Fruit fly (Drosophila melanogaster) whole organism, embryonic: Measurements from ENCODE around the gene CG6790.
A peak's percentile ranks its signal among the peaks of the same experiment; 100 is the strongest.

ENCODE experiments used
- Aef1 ChIP-seq: fragments of 200-800 bp; sonication (Bioruptor generic); IDR thresholded peaks from 3 replicates; pipeline ENCODE4 v1.3.6; 2022; ENCODE audit warnings: missing biosample characterization, missing genetic modification characterization
- CG10209 ChIP-seq: fragments of 200-800 bp; sonication (Bioruptor generic); optimal IDR thresholded peaks from 3 replicates; lab custom pipeline; 2017; ENCODE audit warnings: missing biosample characterization, mild to moderate bottlenecking, missing genetic modification characterization, missing genetic modification reagents
- CG10274 ChIP-seq: fragments of 200-800 bp; sonication (Bioruptor generic); optimal IDR thresholded peaks from 3 replicates; lab custom pipeline; 2017; ENCODE audit warnings: missing biosample characterization, mild to moderate bottlenecking, missing genetic modification characterization
- CG10462 ChIP-seq: fragments of 200-800 bp; sonication (Bioruptor generic); optimal IDR thresholded peaks from 2 replicates; lab custom pipeline; 2016; ENCODE audit warnings: missing biosample characterization, missing genetic modification characterization
- CG10565 ChIP-seq: fragments of 200-800 bp; sonication (Bioruptor generic); optimal IDR thresholded peaks from 3 replicates; lab custom pipeline; 2016; ENCODE audit warnings: missing biosample characterization, mild to moderate bottlenecking, missing genetic modification characterization
- CG12299 ChIP-seq: fragments of 200-800 bp; sonication (Bioruptor generic); optimal IDR thresholded peaks from 2 replicates; lab custom pipeline; 2018; ENCODE audit warnings: missing biosample characterization, mild to moderate bottlenecking, missing genetic modification characterization
- CG13424 ChIP-seq: fragments of 200-800 bp; sonication (Bioruptor generic); optimal IDR thresholded peaks from 2 replicates; lab custom pipeline; 2019; ENCODE audit warnings: missing biosample characterization, mild to moderate bottlenecking, missing genetic modification characterization, moderate library complexity
- CG13894 ChIP-seq: fragments of 200-800 bp; sonication (Bioruptor generic); optimal IDR thresholded peaks from 3 replicates; lab custom pipeline; 2018; ENCODE audit warnings: missing biosample characterization, mild to moderate bottlenecking, missing genetic modification characterization, moderate library complexity
- CG17186 ChIP-seq: fragments of 200-800 bp; sonication (Bioruptor generic); optimal IDR thresholded peaks from 3 replicates; lab custom pipeline; 2017; ENCODE audit warnings: missing biosample characterization, missing genetic modification reagents, missing genetic modification characterization
- CG17328 ChIP-seq: fragments of 200-800 bp; sonication (Bioruptor generic); IDR thresholded peaks from 2 replicates; pipeline ENCODE4 v1.3.6; 2022; ENCODE audit warnings: missing biosample characterization, missing genetic modification characterization
- CG17359 ChIP-seq: fragments of 200-800 bp; sonication (Bioruptor generic); optimal IDR thresholded peaks from 3 replicates; lab custom pipeline; 2018; ENCODE audit warnings: missing biosample characterization, mild to moderate bottlenecking, missing genetic modification characterization, moderate library complexity
- CG17385 ChIP-seq: fragments of 200-800 bp; sonication (Bioruptor generic); optimal IDR thresholded peaks from 3 replicates; lab custom pipeline; 2018; ENCODE audit warnings: missing biosample characterization, mild to moderate bottlenecking, missing genetic modification characterization
- CG2712 ChIP-seq: fragments of 200-800 bp; optimal IDR thresholded peaks from 3 replicates; lab custom pipeline; 2019; ENCODE audit warnings: missing biosample characterization, mild to moderate bottlenecking, missing genetic modification characterization, moderate library complexity
- CG30020 ChIP-seq: fragments of 200-800 bp; optimal IDR thresholded peaks from 2 replicates; lab custom pipeline; 2019; ENCODE audit warnings: missing biosample characterization, mild to moderate bottlenecking, missing genetic modification characterization, moderate library complexity
- CG3163 ChIP-seq: fragments of 200-800 bp; sonication (Bioruptor generic); optimal IDR thresholded peaks from 3 replicates; lab custom pipeline; 2016; ENCODE audit warnings: missing biosample characterization, missing genetic modification characterization
- CG32772 ChIP-seq: fragments of 200-800 bp; sonication (Bioruptor generic); IDR thresholded peaks from 2 replicates; pipeline ENCODE4 v1.3.6; 2022; ENCODE audit warnings: missing biosample characterization, missing genetic modification characterization
- CG3838 ChIP-seq: fragments of 200-800 bp; sonication (Bioruptor generic); optimal IDR thresholded peaks from 3 replicates; lab custom pipeline; 2016; ENCODE audit warnings: missing biosample characterization, missing genetic modification characterization
- CG3995 ChIP-seq: fragments of 200-800 bp; sonication (Bioruptor generic); optimal IDR thresholded peaks from 3 replicates; lab custom pipeline; 2016; ENCODE audit warnings: missing biosample characterization, missing genetic modification characterization
- CG42726 ChIP-seq: fragments of 200-800 bp; sonication (Bioruptor generic); IDR thresholded peaks from 2 replicates; pipeline ENCODE4 v1.3.6; 2022; ENCODE audit warnings: missing biosample characterization, missing genetic modification characterization; ENCODE audit not compliant: partially characterized antibody
- CG4854 ChIP-seq: fragments of 200-800 bp; sonication (Bioruptor generic); optimal IDR thresholded peaks from 2 replicates; lab custom pipeline; 2016; ENCODE audit warnings: missing biosample characterization, missing genetic modification characterization, inconsistent platforms
- CG5180 ChIP-seq: fragments of 200-800 bp; sonication (Bioruptor generic); optimal IDR thresholded peaks from 3 replicates; lab custom pipeline; 2017; ENCODE audit warnings: missing biosample characterization, missing genetic modification characterization, mild to moderate bottlenecking, moderate library complexity, missing genetic modification reagents
- CG9932 ChIP-seq: fragments of 200-800 bp; sonication (Bioruptor generic); IDR thresholded peaks from 2 replicates; pipeline ENCODE4 v1.3.6; 2022; ENCODE audit warnings: missing biosample characterization, missing genetic modification characterization
- Dad ChIP-seq: fragments of 200-800 bp; sonication (Bioruptor generic); optimal IDR thresholded peaks from 3 replicates; lab custom pipeline; 2016; ENCODE audit warnings: missing biosample characterization, missing genetic modification characterization
- Eip74EF ChIP-seq, 2 experiments: fragments of 200-800 bp in 1 of 2; fragments of >200 bp in 1 of 2; sonication (Bioruptor generic) in 1 of 2; optimal IDR thresholded peaks; 2 replicates each; lab custom pipeline; 2017 to 2019; ENCODE audit warnings: missing biosample characterization in 2 of 2, missing genetic modification characterization in 2 of 2, mild to moderate bottlenecking in 1 of 2, moderate library complexity in 1 of 2
- Max ChIP-seq: fragments of 200-800 bp; sonication (Bioruptor generic); optimal IDR thresholded peaks from 2 replicates; lab custom pipeline; 2016; ENCODE audit warnings: missing biosample characterization, mild to moderate bottlenecking, missing genetic modification characterization
- NC2α ChIP-seq: fragments of 200-800 bp; sonication (Bioruptor generic); optimal IDR thresholded peaks from 2 replicates; lab custom pipeline; 2016; ENCODE audit warnings: missing biosample characterization, missing genetic modification characterization
- NFAT ChIP-seq: fragments of 200-800 bp; sonication (Bioruptor generic); IDR thresholded peaks from 2 replicates; pipeline ENCODE4 v1.3.6; 2022; ENCODE audit warnings: missing biosample characterization, missing genetic modification characterization
- Nf-YC ChIP-seq: fragments of 200-800 bp; optimal IDR thresholded peaks from 3 replicates; lab custom pipeline; 2019; ENCODE audit warnings: missing biosample characterization, mild to moderate bottlenecking, missing genetic modification characterization, moderate library complexity
- Pdp1 ChIP-seq, 2 experiments: fragments of 200-800 bp; sonication (Bioruptor generic); optimal IDR thresholded peaks; 3 replicates each; lab custom pipeline; 2016; ENCODE audit warnings: missing biosample characterization in 2 of 2, missing genetic modification characterization in 2 of 2, mild to moderate bottlenecking in 1 of 2, moderate library complexity in 1 of 2
- Sox102F ChIP-seq: fragments of 200-800 bp; sonication (Bioruptor generic); optimal IDR thresholded peaks from 2 replicates; lab custom pipeline; 2018; ENCODE audit warnings: missing biosample characterization, mild to moderate bottlenecking, missing genetic modification characterization, moderate library complexity
- Sry-β ChIP-seq: fragments of 200-800 bp; sonication (Bioruptor generic); optimal IDR thresholded peaks from 2 replicates; lab custom pipeline; 2018; ENCODE audit warnings: missing biosample characterization, mild to moderate bottlenecking, missing genetic modification characterization, moderate library complexity
- Stat92E ChIP-seq, 3 experiments: fragments of >200 bp in 2 of 3; fragments of 200-800 bp in 1 of 3; sonication (Bioruptor generic) in 1 of 3; optimal IDR thresholded peaks; 2 replicates each; lab custom pipeline; 2017 to 2019; ENCODE audit warnings: missing biosample characterization in 3 of 3, missing genetic modification characterization in 3 of 3, mild to moderate bottlenecking in 1 of 3, moderate library complexity in 1 of 3
- ase ChIP-seq: fragments of 200-800 bp; sonication (Bioruptor generic); IDR thresholded peaks from 3 replicates; pipeline ENCODE4 v1.3.6; 2022; ENCODE audit warnings: missing biosample characterization, missing genetic modification characterization
- cas ChIP-seq: fragments of 200-800 bp; sonication (Bioruptor generic); IDR thresholded peaks from 2 replicates; pipeline ENCODE4 v1.3.6; 2022; ENCODE audit warnings: missing biosample characterization, missing genetic modification characterization
- dati ChIP-seq: fragments of 200-800 bp; sonication (Bioruptor generic); IDR thresholded peaks from 2 replicates; pipeline ENCODE4 v1.3.6; 2022; ENCODE audit warnings: missing biosample characterization, missing genetic modification characterization
- dimm ChIP-seq: fragments of 200-800 bp; sonication (Bioruptor generic); IDR thresholded peaks from 2 replicates; pipeline ENCODE4 v1.3.6; 2022; ENCODE audit warnings: missing biosample characterization, missing genetic modification characterization
- gcm2 ChIP-seq: fragments of 200-800 bp; sonication (Bioruptor generic); optimal IDR thresholded peaks from 2 replicates; lab custom pipeline; 2016; ENCODE audit warnings: missing biosample characterization, missing genetic modification characterization
- gt ChIP-seq: fragments of 200-800 bp; sonication (Bioruptor generic); IDR thresholded peaks from 2 replicates; pipeline ENCODE4 v1.3.6; 2022; ENCODE audit warnings: missing biosample characterization, missing genetic modification characterization
- insv ChIP-seq, 2 experiments: fragments of 200-800 bp; sonication (Bioruptor generic); optimal IDR thresholded peaks; 3 replicates each; lab custom pipeline; 2016 to 2018; ENCODE audit warnings: missing biosample characterization in 2 of 2, missing genetic modification characterization in 2 of 2
- kni ChIP-seq: fragments of 200-800 bp; sonication (Bioruptor generic); optimal IDR thresholded peaks from 3 replicates; lab custom pipeline; 2017; ENCODE audit warnings: mild to moderate bottlenecking, missing biosample characterization, missing genetic modification reagents, missing genetic modification characterization
- lilli ChIP-seq: fragments of 200-800 bp; sonication (Bioruptor generic); optimal IDR thresholded peaks from 3 replicates; lab custom pipeline; 2016; ENCODE audit warnings: missing biosample characterization, missing genetic modification characterization
- org-1 ChIP-seq: fragments of 200-800 bp; sonication (Bioruptor generic); optimal IDR thresholded peaks from 2 replicates; lab custom pipeline; 2017; ENCODE audit warnings: missing biosample characterization, missing genetic modification characterization
- pan ChIP-seq, 4 experiments: fragments of >200 bp in 3 of 4; fragments of 200-800 bp in 1 of 4; sonication (Bioruptor generic) in 1 of 4; optimal IDR thresholded peaks in 3 of 4; IDR thresholded peaks in 1 of 4; 2 replicates each; pipeline versions ENCODE4 v1.3.6 to Lab custom; 2017 to 2022; ENCODE audit warnings: missing biosample characterization in 2 of 4, missing genetic modification characterization in 2 of 4, mixed read lengths in 1 of 4
- sd ChIP-seq: fragments of 200-800 bp; sonication (Bioruptor generic); optimal IDR thresholded peaks from 3 replicates; lab custom pipeline; 2018; ENCODE audit warnings: missing biosample characterization, mild to moderate bottlenecking, missing genetic modification characterization, moderate library complexity
- sim ChIP-seq: fragments of 200-800 bp; sonication (Bioruptor generic); IDR thresholded peaks from 2 replicates; pipeline ENCODE4 v1.3.6; 2022; ENCODE audit warnings: missing biosample characterization, missing genetic modification characterization
- sima ChIP-seq: fragments of 200-800 bp; sonication (Bioruptor generic); optimal IDR thresholded peaks from 2 replicates; lab custom pipeline; 2016; ENCODE audit warnings: missing biosample characterization, missing genetic modification characterization
- sr ChIP-seq: fragments of 200-800 bp; sonication (Bioruptor generic); IDR thresholded peaks from 3 replicates; pipeline ENCODE4 v1.3.6; 2022; ENCODE audit warnings: missing biosample characterization, missing genetic modification characterization
- stwl ChIP-seq: fragments of 200-800 bp; sonication (Bioruptor generic); optimal IDR thresholded peaks from 3 replicates; lab custom pipeline; 2018; ENCODE audit warnings: missing biosample characterization, mild to moderate bottlenecking, missing genetic modification characterization, moderate library complexity

The CG6790 gene

dm6 chr3R:11619709-11620409, 41.3 kb upstream of the CG6790 start, which contains the start of the genes Jupiter and CG14710:
TSS of gene Jupiter (minus strand) at chr3R:11619906.
TSS of gene CG14710 (plus strand) at chr3R:11620090.
- TF ChIP-seq dati (GFP tag; lab: Robert Waterston, UW) (no peak), CG13424 (tag; lab: Kevin White, UChicago) (peak; percentile 68), CG30020 (tag; lab: Kevin White, UChicago) (peak; percentile 71), CG9932 (GFP tag; lab: Robert Waterston, UW) (peak; percentile 93), Max (GFP tag; lab: Kevin White, UChicago) (peak; percentile 67), CG10462 (GFP tag; lab: Kevin White, UChicago) (peak; percentile 39), CG32772 (GFP tag; lab: Robert Waterston, UW) (peak; percentile 68), CG17328 (GFP tag; lab: Robert Waterston, UW) (peak; percentile 66), CG10209 (GFP tag; lab: Kevin White, UChicago) (peak; percentile 46), sima (GFP tag; lab: Kevin White, UChicago) (no peak), CG3163 (GFP tag; lab: Kevin White, UChicago) (peak; percentile 50), CG13894 (peak; percentile 78), CG5180 (GFP tag; lab: Kevin White, UChicago) (no peak), Eip74EF (GFP tag; optimal IDR thresholded peaks at IDR 0.05; lab: Kevin White, UChicago) (no peak), Sox102F (GFP tag; lab: Kevin White, UChicago) (peak; percentile 38), stwl (tag; lab: Kevin White, UChicago) (peak; percentile 82), CG42726 (GFP tag; lab: Robert Waterston, UW) (no peak), CG10274 (GFP tag; lab: Kevin White, UChicago) (no peak), CG3838 (peak; percentile 21), CG17186 (GFP tag; lab: Kevin White, UChicago) (peak; percentile 18), CG17385 (GFP tag; lab: Kevin White, UChicago) (no peak), CG2712 (tag; lab: Kevin White, UChicago) (peak; percentile 78), sd (tag; lab: Kevin White, UChicago) (peak; percentile 60), Nf-YC (peak; percentile 58), CG3995 (GFP tag; lab: Kevin White, UChicago) (peak; percentile 20), org-1 (GFP tag; lab: Kevin White, UChicago) (no peak), CG17359 (tag; lab: Kevin White, UChicago) (peak; percentile 50), Sry-β (GFP tag; lab: Kevin White, UChicago) (peak; percentile 84), sim (no peak), dimm (GFP tag; lab: Robert Waterston, UW) (no peak), CG10565 (GFP tag; lab: Kevin White, UChicago) (no peak), CG12299 (tag; lab: Kevin White, UChicago) (peak; percentile 57), Aef1 (GFP tag; lab: Robert Waterston, UW) (peak; percentile 77), gcm2 (GFP tag; lab: Kevin White, UChicago) (no peak), CG4854 (GFP tag; lab: Kevin White, UChicago) (peak; percentile 43), NC2α (GFP tag; lab: Kevin White, UChicago) (peak; percentile 65), gt (no peak), Stat92E (GFP tag; optimal IDR thresholded peaks at IDR 0.05; lab: Kevin White, UChicago) (peak in 1 of 3 experiments; percentile 47), Dad (GFP tag; lab: Kevin White, UChicago) (peak; percentile 79), kni (GFP tag; lab: Kevin White, UChicago) (peak; percentile 31), NFAT (GFP tag; lab: Robert Waterston, UW) (peak; percentile 88), sr (GFP tag; lab: Robert Waterston, UW) (no peak), Pdp1 (GFP tag; optimal IDR thresholded peaks at IDR 0.05; lab: Kevin White, UChicago) (peak; percentile 78 to 89), lilli (peak; percentile 89), pan (optimal IDR thresholded peaks at IDR 0.05; lab: Kevin White, UChicago) (no peak), pan (GFP tag; optimal IDR thresholded peaks at IDR 0.05 in 1 of 2, IDR thresholded peaks at IDR 0.05 in 1 of 2) (peak in 1 of 2 experiments; percentile 45), ase (no peak), insv (GFP tag; optimal IDR thresholded peaks at IDR 0.05; lab: Kevin White, UChicago) (peak in 1 of 2 experiments; percentile 27), cas (GFP tag; lab: Robert Waterston, UW) (peak; percentile 65)
